Fruit fly (Drosophila melanogaster) Kc167 (cell line): ENCODE measurements around the gene CG5934.

ENCODE experiments used
- Myc ChIP-seq: fragments of >200 bp; optimal IDR thresholded peaks from 2 replicates; lab custom pipeline; 2017; ENCODE audit warnings: missing external identifiers
- Sin3A ChIP-seq: fragments of >200 bp; optimal IDR thresholded peaks from 2 replicates; lab custom pipeline; 2018; ENCODE audit warnings: missing external identifiers
- h ChIP-seq: fragments of >200 bp; optimal IDR thresholded peaks from 3 replicates; lab custom pipeline; 2018; ENCODE audit warnings: missing external identifiers
- insv ChIP-seq: fragments of >200 bp; optimal IDR thresholded peaks from 3 replicates; lab custom pipeline; 2018; ENCODE audit warnings: missing external identifiers
- psq ChIP-seq: fragments of >200 bp; optimal IDR thresholded peaks from 2 replicates; lab custom pipeline; 2017; ENCODE audit warnings: missing external identifiers
- ttk ChIP-seq: sonication (Bioruptor generic); optimal IDR thresholded peaks from 2 replicates; lab custom pipeline; 2017; ENCODE audit warnings: missing external identifiers

CG5934 gene

dm6 chr3R:27270379-27271266 lies 2.9 kb upstream of the CG5934 start:
- peak; percentile 94 for TF ChIP-seq ttk
- TF ChIP-seq insv = no peak

dm6 chr3R:27272233-27272632 lies 1.3 kb upstream of the CG5934 start:
- TF ChIP-seq psq (lab: Kevin White, UChicago) (no peak), ttk (no peak), Myc (lab: Kevin White, UChicago) (no peak), Sin3A (no peak), insv (no peak), h (lab: Kevin White, UChicago) (no peak)

- TF ChIP-seq Myc (lab: Kevin White, UChicago) (no peak), ttk (no peak), h (lab: Kevin White, UChicago) (no peak), insv (no peak), Sin3A (no peak), psq (lab: Kevin White, UChicago) (no peak)
These were observed 1.3 kb downstream of the CG5934 start, which contains the start of gene CG5938 for dm6 chr3R:27274533-27275447. Gene CG5938, plus strand, starts transcription at chr3R:27274794.

- no peak for TF ChIP-seq insv
- TF ChIP-seq ttk = peak; percentile 97
- no peak for TF ChIP-seq Myc (lab: Kevin White, UChicago)
- no peak for TF ChIP-seq h (lab: Kevin White, UChicago)
These were observed 6.0 kb downstream of the CG5934 start for dm6 chr3R:27279478-27279877.

- TF ChIP-seq psq (lab: Kevin White, UChicago) = no peak
- TF ChIP-seq insv = no peak
These were observed 7.7 kb downstream of the CG5934 start for dm6 chr3R:27281022-27281810.

- TF ChIP-seq Myc (lab: Kevin White, UChicago) (no peak), Sin3A (no peak), ttk (no peak), insv (no peak), psq (lab: Kevin White, UChicago) (no peak), h (lab: Kevin White, UChicago) (no peak)
These were observed 8.3 kb downstream of the CG5934 start for dm6 chr3R:27281811-27282131.

- TF ChIP-seq Myc (lab: Kevin White, UChicago) (no peak), Sin3A (no peak), h (lab: Kevin White, UChicago) (no peak), psq (lab: Kevin White, UChicago) (no peak), ttk (no peak), insv (no peak)
These were observed 8.8 kb downstream of the CG5934 start, which contains the start of gene mrt for dm6 chr3R:27282286-27282685. Gene mrt, minus strand, starts transcription at chr3R:27282661.

dm6 chr3R:27283645-27284044 lies 10.1 kb downstream of the CG5934 start, which contains the start of gene CG3368:
Gene CG3368, plus strand, starts transcription at chr3R:27283780.
- no peak for TF ChIP-seq insv
- no peak for TF ChIP-seq psq (lab: Kevin White, UChicago)
- TF ChIP-seq ttk = no peak
- no peak for TF ChIP-seq Sin3A
- TF ChIP-seq Myc (lab: Kevin White, UChicago) = no peak
- no peak for TF ChIP-seq h (lab: Kevin White, UChicago)

- peak; percentile 38 for TF ChIP-seq Sin3A
- TF ChIP-seq insv = no peak
These were observed 15.0 kb downstream of the CG5934 start, which contains the start of the genes bigmax and Hmu for dm6 chr3R:27288202-27289135. Gene bigmax, minus strand, starts transcription at chr3R:27288526. Gene Hmu, plus strand, starts transcription at chr3R:27288769.

- no peak for TF ChIP-seq ttk
- TF ChIP-seq h (lab: Kevin White, UChicago) = no peak
These were observed 16.1 kb downstream of the CG5934 start for dm6 chr3R:27289638-27290037.

- no peak for TF ChIP-seq psq (lab: Kevin White, UChicago)
- TF ChIP-seq h (lab: Kevin White, UChicago) = no peak
- TF ChIP-seq Myc (lab: Kevin White, UChicago) = no peak
- no peak for TF ChIP-seq insv
- no peak for TF ChIP-seq ttk
- TF ChIP-seq Sin3A = no peak
These were observed 18.8 kb downstream of the CG5934 start, which contains the start of gene CG3348 for dm6 chr3R:27292159-27292880. Gene CG3348, minus strand, starts transcription at chr3R:27292209.
